Worm (Caenorhabditis elegans) whole organism, young adult: ENCODE results near the gene B0280.7.

ENCODE experiments used
- F55B11.4 ChIP-seq: sonication (generic microtip); optimal IDR thresholded peaks from 2 replicates; lab custom pipeline; 2016; ENCODE audit warnings: missing compliant biosample characterization, missing genetic modification characterization, borderline replicate concordance; ENCODE audit not compliant: insufficient read depth
- T26A5.8 ChIP-seq: sonication (generic microtip); optimal IDR thresholded peaks from 2 replicates; lab custom pipeline; 2016; ENCODE audit warnings: missing genetic modification characterization, missing compliant biosample characterization
- egrh-3 ChIP-seq: fragments of 200-800 bp; sonication (Bioruptor generic); IDR thresholded peaks from 2 replicates; pipeline ENCODE4 v1.3.6; 2022; ENCODE audit warnings: missing genetic modification reagents, missing genetic modification characterization, missing compliant biosample characterization
- lin-35 ChIP-seq, 3 experiments: fragments of 150-350 bp in 2 of 3; sonication (generic microtip) in 1 of 3; optimal IDR thresholded peaks; 2 replicates each; lab custom pipeline; 2014 to 2018; ENCODE audit warnings: missing biosample characterization in 3 of 3, missing genetic modification characterization in 3 of 3, missing genetic modification reagents in 3 of 3
- madf-10 ChIP-seq: sonication (generic microtip); optimal IDR thresholded peaks from 2 replicates; lab custom pipeline; 2016; ENCODE audit warnings: mild to moderate bottlenecking, missing genetic modification characterization, missing compliant biosample characterization
- pha-4 ChIP-seq: fragments of 150-350 bp; sonication (generic microtip); optimal IDR thresholded peaks from 2 replicates; lab custom pipeline; 2014; ENCODE audit warnings: missing biosample characterization, missing genetic modification reagents, missing genetic modification characterization
- snpc-4 ChIP-seq, 5 experiments: fragments of 150-350 bp in 1 of 5; sonication (generic microtip) in 4 of 5; optimal IDR thresholded peaks; 2 replicates each; lab custom pipeline; 2014 to 2018; ENCODE audit warnings: missing genetic modification characterization in 5 of 5, missing biosample characterization in 3 of 5, antibody characterized with exemption in 2 of 5, mild to moderate bottlenecking in 2 of 5, missing compliant biosample characterization in 2 of 5, missing genotype in 2 of 5, moderate library complexity in 2 of 5, missing genetic modification reagents in 1 of 5
- ztf-18 ChIP-seq: sonication (generic microtip); optimal IDR thresholded peaks from 2 replicates; lab custom pipeline; 2016; ENCODE audit warnings: missing genotype, mild to moderate bottlenecking, missing genetic modification characterization, missing compliant biosample characterization

ce11 chrIII:7120477-7120876 is 8.8 kb upstream of the B0280.7 start:
- TF ChIP-seq F55B11.4 (tag; lab: Kevin White, UChicago) (no peak), ztf-18 (no peak), madf-10 (tag; lab: Kevin White, UChicago) (no peak), lin-35 (GFP tag; optimal IDR thresholded peaks at IDR 0.05; lab: Kevin White, UChicago) (no peak), snpc-4 (GFP tag; optimal IDR thresholded peaks at IDR 0.05; lab: Kevin White, UChicago) (no peak), snpc-4 (tag; optimal IDR thresholded peaks at IDR 0.05; lab: Kevin White, UChicago) (no peak), egrh-3 (GFP tag; lab: Robert Waterston, UW) (no peak), pha-4 (no peak), T26A5.8 (tag; lab: Kevin White, UChicago) (no peak)
